Worm (Caenorhabditis elegans) whole organism, young adult: ENCODE data around the gene T06C12.12.

Experiments used
- B0019.2 ChIP-seq: fragments of 200-800 bp; sonication (Bioruptor generic); conservative IDR thresholded peaks from 2 replicates; pipeline ENCODE4 v1.3.6; 2022; ENCODE audit warnings: missing genetic modification reagents, missing genetic modification characterization, missing compliant biosample characterization
- B0336.3 ChIP-seq: fragments of 200-800 bp; sonication (Bioruptor generic); IDR thresholded peaks from 2 replicates; pipeline ENCODE4 v1.3.6; 2022; ENCODE audit warnings: missing genetic modification characterization, missing compliant biosample characterization
- Y95B8A.8 ChIP-seq: fragments of 200-800 bp; sonication (Bioruptor generic); IDR thresholded peaks from 2 replicates; pipeline ENCODE4 v1.3.6; 2022; ENCODE audit warnings: missing genetic modification reagents, missing genetic modification characterization, missing compliant biosample characterization
- ama-1 ChIP-seq, 3 experiments: fragments of 150-350 bp in 1 of 3; sonication (generic microtip) in 2 of 3; optimal IDR thresholded peaks; 2 replicates each; lab custom pipeline; 2014 to 2018; ENCODE audit warnings: missing biosample characterization in 2 of 3, missing genetic modification characterization in 2 of 3, missing genetic modification reagents in 2 of 3
- madf-8 ChIP-seq: fragments of 200-800 bp; sonication (Bioruptor generic); conservative IDR thresholded peaks from 2 replicates; pipeline ENCODE4 v1.3.6; 2022; ENCODE audit warnings: missing genetic modification reagents, missing genetic modification characterization, missing compliant biosample characterization
- mes-4 ChIP-seq: sonication (generic microtip); optimal IDR thresholded peaks from 2 replicates; lab custom pipeline; 2016; ENCODE audit warnings: missing genotype, missing genetic modification characterization, missing compliant biosample characterization
- snpc-3.4 ChIP-seq: sonication (generic microtip); optimal IDR thresholded peaks from 2 replicates; lab custom pipeline; 2017; ENCODE audit warnings: missing genetic modification characterization, mild to moderate bottlenecking, missing compliant biosample characterization, antibody characterized with exemption, moderate library complexity, missing genotype, missing genetic modification reagents
- snpc-4 ChIP-seq, 5 experiments: fragments of 150-350 bp in 1 of 5; sonication (generic microtip) in 4 of 5; optimal IDR thresholded peaks; 2 replicates each; lab custom pipeline; 2014 to 2018; ENCODE audit warnings: missing genetic modification characterization in 5 of 5, missing biosample characterization in 3 of 5, antibody characterized with exemption in 2 of 5, mild to moderate bottlenecking in 2 of 5, missing compliant biosample characterization in 2 of 5, missing genotype in 2 of 5, moderate library complexity in 2 of 5, missing genetic modification reagents in 1 of 5

DNA sequence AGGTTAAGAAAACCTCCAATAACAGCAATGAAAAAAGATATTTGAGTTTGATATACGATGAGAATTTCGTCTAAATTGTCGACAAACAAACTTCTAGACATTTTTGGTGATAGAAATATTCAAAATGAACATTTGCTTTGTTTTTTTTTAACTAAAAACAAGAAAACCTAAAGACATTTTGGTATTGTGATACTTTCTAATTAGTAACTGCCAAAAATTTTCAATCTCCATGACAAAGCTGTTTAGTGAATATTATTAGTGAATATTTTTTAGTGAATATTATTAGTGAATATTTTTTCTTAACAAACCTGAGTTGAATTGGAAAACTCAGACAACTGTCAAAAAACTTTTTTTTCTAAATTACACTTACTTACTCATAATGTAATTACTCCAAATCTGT lies 48.4 kb downstream of the T06C12.12 start, which contains the start of gene srw-55:
- no peak for TF ChIP-seq B0336.3 (GFP tag; lab: Robert Waterston, UW)
- TF ChIP-seq mes-4 (tag; lab: Kevin White, UChicago), result no peak
- no peak for TF ChIP-seq snpc-3.4 (tag; lab: Kevin White, UChicago)
- no peak for TF ChIP-seq B0019.2 (GFP tag; lab: Robert Waterston, UW)
- TF ChIP-seq snpc-4 (GFP tag; optimal IDR thresholded peaks at IDR 0.05; lab: Kevin White, UChicago), result no peak
- TF ChIP-seq snpc-4 (tag; optimal IDR thresholded peaks at IDR 0.05; lab: Kevin White, UChicago), result no peak
- TF ChIP-seq ama-1 (optimal IDR thresholded peaks at IDR 0.05; lab: Kevin White, UChicago), result no peak
- no peak for TF ChIP-seq ama-1 (GFP tag; optimal IDR thresholded peaks at IDR 0.05; lab: Kevin White, UChicago)
- no peak for TF ChIP-seq madf-8
- TF ChIP-seq Y95B8A.8 (GFP tag; lab: Robert Waterston, UW), result no peak
